Fruit fly (Drosophila melanogaster) S2 (cell line): ENCODE measurements around the gene CG33272.

Experiments
- CG8478 ChIP-seq: fragments of >200 bp; optimal IDR thresholded peaks from 2 replicates; lab custom pipeline; 2018
- CTCF ChIP-seq, 2 experiments: fragments of >200 bp; optimal IDR thresholded peaks; 2 replicates each; lab custom pipeline; 2018

The CG33272 gene

DNA sequence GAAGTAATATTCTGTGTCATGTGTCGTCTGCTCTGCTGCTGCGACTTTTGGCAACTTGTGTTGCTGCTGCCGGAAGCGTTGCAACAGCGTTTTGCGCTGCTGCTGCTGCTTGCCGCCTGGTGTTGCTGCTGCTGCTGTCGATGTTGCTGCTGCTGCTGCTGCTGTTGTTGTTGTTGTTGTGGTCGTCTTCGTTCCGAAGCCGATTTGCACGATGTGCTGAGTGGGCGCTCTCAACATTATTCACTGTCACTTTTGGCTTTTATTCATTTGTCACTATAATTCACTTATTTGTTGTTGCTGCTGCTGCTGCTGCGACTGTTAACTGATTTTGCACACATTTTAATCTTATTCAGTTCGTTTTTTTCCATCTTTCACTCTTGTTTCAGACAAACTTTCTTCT lies 32.0 kb upstream of the CG33272 start:
- TF ChIP-seq CTCF (optimal IDR thresholded peaks at IDR 0.05; lab: Kevin White, UChicago) (no peak), CG8478 (lab: Kevin White, UChicago) (no peak)

DNA sequence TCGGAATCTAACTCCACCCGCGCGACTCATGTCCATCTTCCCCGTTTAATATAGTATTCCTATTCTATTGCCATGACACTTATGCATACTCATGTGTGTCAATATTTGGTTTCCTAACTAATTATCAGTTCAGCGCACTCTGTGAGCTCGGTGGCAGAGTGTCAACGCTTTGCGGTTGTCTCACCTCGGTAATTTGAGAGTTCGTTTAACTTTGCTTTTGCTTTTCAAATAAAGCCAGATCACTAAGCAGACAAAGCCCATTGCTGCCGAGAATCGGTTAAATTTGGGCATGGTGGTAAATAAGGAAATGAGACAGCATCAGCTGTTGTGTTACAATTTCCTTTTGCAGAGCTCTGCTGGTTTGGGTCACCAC lies 29.9 kb upstream of the CG33272 start:
- TF ChIP-seq CTCF (optimal IDR thresholded peaks at IDR 0.05; lab: Kevin White, UChicago) (no peak), CG8478 (lab: Kevin White, UChicago) (no peak)

DNA sequence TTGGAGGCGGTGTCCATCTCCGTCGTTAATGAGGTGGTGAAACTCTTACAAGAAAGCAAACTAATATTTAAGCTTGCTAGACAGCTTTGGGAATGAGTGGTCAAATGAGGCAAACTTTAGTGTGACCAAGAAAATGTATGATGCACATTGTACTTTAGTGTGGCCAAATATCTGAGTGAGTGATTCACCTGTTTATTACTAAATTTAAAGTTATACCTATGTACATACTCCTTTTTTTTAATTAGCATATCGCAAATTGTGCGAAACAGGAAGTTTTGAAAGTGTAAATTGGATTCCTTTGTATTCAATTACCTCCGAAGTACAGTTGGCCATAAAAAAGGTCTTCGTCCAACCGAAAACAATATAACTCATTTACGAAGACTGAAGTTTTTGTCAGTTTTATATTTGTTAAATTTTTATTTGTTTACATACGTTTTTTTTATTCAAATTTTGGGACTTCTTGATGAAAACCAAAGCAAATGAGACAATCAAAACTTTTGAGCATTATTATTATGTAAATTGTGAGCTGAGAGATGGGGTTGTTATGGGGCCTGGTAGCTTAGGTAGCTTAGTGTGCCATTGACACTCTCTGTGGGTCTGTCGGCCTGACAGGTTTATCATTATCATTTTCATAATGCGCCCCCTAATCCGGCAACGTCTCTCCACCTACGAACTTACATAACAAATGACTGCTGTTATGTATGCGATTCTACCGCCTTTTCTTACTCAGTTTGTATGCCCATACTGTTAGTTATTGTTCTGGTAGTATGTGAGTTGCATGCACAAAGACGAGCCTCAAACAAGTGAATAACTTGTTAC lies 29.3 kb upstream of the CG33272 start:
- no peak for TF ChIP-seq CG8478 (lab: Kevin White, UChicago)
- no peak for TF ChIP-seq CTCF (optimal IDR thresholded peaks at IDR 0.05; lab: Kevin White, UChicago)

- TF ChIP-seq CTCF (optimal IDR thresholded peaks at IDR 0.05; lab: Kevin White, UChicago): no peak
- no peak for TF ChIP-seq CG8478 (lab: Kevin White, UChicago)
These were observed 26.5 kb upstream of the CG33272 start for dm6 chr3L:11536767-11537419.

DNA sequence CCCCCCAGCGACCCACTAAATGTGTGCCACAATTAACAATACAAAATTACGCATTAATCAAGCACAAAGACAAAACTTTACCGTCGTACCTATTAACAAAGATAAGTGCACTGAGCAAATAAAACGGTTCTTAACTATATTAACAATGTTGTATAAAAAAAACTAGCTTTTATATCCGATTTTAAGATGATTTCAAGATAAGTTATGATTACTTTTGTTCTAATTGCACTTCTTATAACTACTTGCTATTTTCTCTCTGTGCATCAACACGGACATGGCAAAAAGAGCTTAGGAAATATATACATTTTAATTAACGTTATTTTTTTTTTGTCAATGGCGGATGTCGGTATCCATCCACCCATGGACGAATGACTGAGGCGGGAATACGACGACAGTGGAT lies 25.7 kb upstream of the CG33272 start:
- TF ChIP-seq CG8478 (lab: Kevin White, UChicago): no peak
- no peak for TF ChIP-seq CTCF (optimal IDR thresholded peaks at IDR 0.05; lab: Kevin White, UChicago)

DNA sequence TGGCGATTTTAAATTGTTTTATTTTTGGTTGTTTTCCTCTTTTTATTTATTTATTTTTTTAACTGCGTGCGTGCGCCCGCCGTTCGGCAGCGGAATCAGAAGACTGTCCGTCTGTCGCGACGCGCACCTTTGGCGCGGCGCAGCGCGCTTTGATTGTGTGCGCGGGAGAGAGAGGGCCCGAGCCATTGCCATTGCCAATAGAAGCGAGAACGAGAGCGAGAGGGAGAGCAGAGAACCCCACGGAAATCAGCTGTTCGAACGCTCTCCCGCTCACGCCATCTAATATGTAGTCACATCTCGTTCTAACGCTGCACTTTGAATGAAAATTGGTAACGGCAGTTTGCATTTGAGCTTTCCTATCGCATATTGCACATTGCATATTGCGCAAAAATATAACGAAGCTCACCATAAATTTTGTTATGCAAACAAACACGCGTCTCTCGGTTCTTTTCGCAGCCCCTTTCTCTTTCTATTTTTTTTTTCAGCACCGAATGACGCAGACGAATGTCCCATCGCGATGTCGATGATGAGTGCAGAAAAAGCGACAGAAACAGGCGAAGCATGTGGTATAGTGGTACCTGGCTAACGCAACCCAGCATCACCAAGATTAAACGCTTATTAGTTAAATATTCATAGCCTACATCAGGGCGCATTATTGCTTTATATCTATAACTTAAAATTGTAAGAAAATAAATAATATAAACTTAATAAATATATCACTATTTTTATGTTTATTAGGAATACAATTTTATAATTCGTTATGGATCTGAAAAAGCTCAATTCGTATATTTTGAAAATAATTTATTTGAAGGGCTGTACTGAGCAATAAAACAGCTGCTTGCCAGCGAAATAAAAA lies 24.2 kb upstream of the CG33272 start:
- TF ChIP-seq CG8478 (lab: Kevin White, UChicago): no peak
- no peak for TF ChIP-seq CTCF (optimal IDR thresholded peaks at IDR 0.05; lab: Kevin White, UChicago)

- no peak for TF ChIP-seq CTCF (optimal IDR thresholded peaks at IDR 0.05; lab: Kevin White, UChicago)
- no peak for TF ChIP-seq CG8478 (lab: Kevin White, UChicago)
These were observed 23.4 kb upstream of the CG33272 start for dm6 chr3L:11533704-11534319.

- TF ChIP-seq CTCF (optimal IDR thresholded peaks at IDR 0.05; lab: Kevin White, UChicago): no peak
- TF ChIP-seq CG8478 (lab: Kevin White, UChicago): no peak
These were observed 21.8 kb upstream of the CG33272 start for dm6 chr3L:11531994-11532732.

dm6 chr3L:11531300-11531699 lies 20.9 kb upstream of the CG33272 start:
- no peak for TF ChIP-seq CTCF (optimal IDR thresholded peaks at IDR 0.05; lab: Kevin White, UChicago)
- TF ChIP-seq CG8478 (lab: Kevin White, UChicago): no peak

dm6 chr3L:11530370-11530769 lies 20.0 kb upstream of the CG33272 start:
- TF ChIP-seq CTCF (optimal IDR thresholded peaks at IDR 0.05; lab: Kevin White, UChicago): no peak
- no peak for TF ChIP-seq CG8478 (lab: Kevin White, UChicago)

dm6 chr3L:11529707-11530106 lies 19.3 kb upstream of the CG33272 start:
- no peak for TF ChIP-seq CG8478 (lab: Kevin White, UChicago)
- TF ChIP-seq CTCF (optimal IDR thresholded peaks at IDR 0.05; lab: Kevin White, UChicago): no peak

DNA sequence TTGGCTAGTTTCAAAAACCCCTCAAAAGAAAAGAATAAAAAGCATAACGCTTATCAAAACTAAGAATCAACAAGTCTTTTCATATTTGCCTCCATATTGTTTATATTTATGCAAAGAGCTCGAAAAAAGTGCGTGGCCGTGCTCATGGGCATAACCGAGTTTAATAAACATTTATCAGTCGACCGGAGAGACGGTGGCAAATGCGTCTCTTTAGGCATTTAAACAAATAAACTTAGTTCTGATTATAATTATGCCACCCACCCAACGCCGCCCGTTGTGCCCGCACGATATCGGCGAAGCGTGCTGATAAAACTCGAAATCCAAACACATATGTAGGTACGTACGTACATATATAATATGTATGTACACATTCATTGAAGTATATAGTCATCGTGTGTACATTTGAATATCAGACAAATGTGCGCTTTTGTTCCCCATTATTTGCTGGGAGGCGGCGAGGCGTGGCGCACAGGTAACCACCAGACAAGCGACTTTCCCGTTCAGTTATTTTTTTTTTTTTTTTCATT lies 18.1 kb upstream of the CG33272 start:
- TF ChIP-seq CG8478 (lab: Kevin White, UChicago) (no peak), CTCF (optimal IDR thresholded peaks at IDR 0.05; lab: Kevin White, UChicago) (no peak)

DNA sequence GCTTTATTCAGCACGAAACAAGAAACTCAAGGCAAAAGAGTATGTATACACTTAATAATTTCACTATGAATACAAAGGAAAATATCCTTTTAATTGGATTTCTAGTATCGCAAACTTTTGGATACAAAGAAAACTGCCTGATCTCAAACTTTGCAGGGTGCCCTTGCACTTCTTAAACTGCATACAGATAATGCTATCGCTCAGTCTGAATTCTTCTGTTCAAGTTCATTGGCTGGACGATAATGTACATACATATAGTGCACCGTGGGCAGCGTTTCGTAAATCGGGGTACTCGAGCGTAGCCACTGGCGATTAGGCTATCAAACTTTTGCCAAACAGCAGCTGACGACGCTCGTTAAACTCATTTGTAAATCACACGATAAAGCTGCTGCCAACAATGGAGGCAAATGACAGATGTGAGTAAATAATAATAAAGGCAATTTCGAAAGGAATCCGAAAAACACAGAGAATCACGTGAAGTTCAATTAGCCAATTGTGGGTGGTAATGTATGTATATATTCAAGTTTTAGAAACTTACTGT lies 16.3 kb upstream of the CG33272 start:
- TF ChIP-seq CG8478 (lab: Kevin White, UChicago) (no peak), CTCF (optimal IDR thresholded peaks at IDR 0.05; lab: Kevin White, UChicago) (no peak)
